Worm (Caenorhabditis elegans) whole organism, L2 larva: Measurements from ENCODE around the gene C18B2.4.

Experiments used
- F13H6.1 ChIP-seq: sonication (generic microtip); optimal IDR thresholded peaks from 2 replicates; lab custom pipeline; 2016; ENCODE audit warnings: missing genetic modification characterization, missing compliant biosample characterization
- R02D3.7 ChIP-seq: fragments of 150-350 bp; optimal IDR thresholded peaks from 2 replicates; lab custom pipeline; 2014; ENCODE audit warnings: missing biosample characterization, missing genetic modification characterization
- ZK546.5 ChIP-seq: sonication (generic microtip); optimal IDR thresholded peaks from 2 replicates; lab custom pipeline; 2017; ENCODE audit warnings: missing biosample characterization, missing genetic modification characterization
- elt-3 ChIP-seq: sonication (generic microtip); optimal IDR thresholded peaks from 2 replicates; lab custom pipeline; 2017; ENCODE audit warnings: missing biosample characterization, missing genetic modification characterization
- lsy-2 ChIP-seq, 2 experiments: fragments of 150-350 bp in 1 of 2; sonication (generic microtip) in 1 of 2; optimal IDR thresholded peaks; 2 replicates each; lab custom pipeline; 2014 to 2017; ENCODE audit warnings: missing biosample characterization in 2 of 2, missing genetic modification characterization in 2 of 2
- nhr-12 ChIP-seq: fragments of 150-350 bp; optimal IDR thresholded peaks from 2 replicates; lab custom pipeline; 2014; ENCODE audit warnings: missing biosample characterization, missing genetic modification characterization
- nhr-129 ChIP-seq: fragments of 150-350 bp; optimal IDR thresholded peaks from 2 replicates; lab custom pipeline; 2014; ENCODE audit warnings: missing biosample characterization, missing genetic modification characterization
- nhr-25 ChIP-seq: fragments of 150-350 bp; sonication (generic microtip); optimal IDR thresholded peaks from 3 replicates; lab custom pipeline; 2014; ENCODE audit warnings: missing biosample characterization, missing genetic modification characterization
- nhr-6 ChIP-seq: fragments of 150-350 bp; optimal IDR thresholded peaks from 2 replicates; lab custom pipeline; 2014; ENCODE audit warnings: missing biosample characterization, missing genetic modification characterization
- nhr-77 ChIP-seq: fragments of 150-350 bp; optimal IDR thresholded peaks from 2 replicates; lab custom pipeline; 2014; ENCODE audit warnings: missing biosample characterization, missing genetic modification characterization
- sem-4 ChIP-seq: fragments of 150-350 bp; optimal IDR thresholded peaks from 2 replicates; lab custom pipeline; 2014; ENCODE audit warnings: missing biosample characterization, missing genetic modification reagents, missing genetic modification characterization
- unc-55 ChIP-seq: fragments of 150-350 bp; sonication (generic microtip); optimal IDR thresholded peaks from 3 replicates; lab custom pipeline; 2014; ENCODE audit warnings: missing biosample characterization, missing genetic modification reagents, missing genetic modification characterization
- unc-62 ChIP-seq: fragments of 150-350 bp; optimal IDR thresholded peaks from 2 replicates; lab custom pipeline; 2014; ENCODE audit warnings: missing biosample characterization, missing genetic modification reagents, missing genetic modification characterization
- ztf-11 ChIP-seq: sonication (generic microtip); optimal IDR thresholded peaks from 2 replicates; lab custom pipeline; 2017; ENCODE audit warnings: missing biosample characterization, missing genetic modification characterization

DNA sequence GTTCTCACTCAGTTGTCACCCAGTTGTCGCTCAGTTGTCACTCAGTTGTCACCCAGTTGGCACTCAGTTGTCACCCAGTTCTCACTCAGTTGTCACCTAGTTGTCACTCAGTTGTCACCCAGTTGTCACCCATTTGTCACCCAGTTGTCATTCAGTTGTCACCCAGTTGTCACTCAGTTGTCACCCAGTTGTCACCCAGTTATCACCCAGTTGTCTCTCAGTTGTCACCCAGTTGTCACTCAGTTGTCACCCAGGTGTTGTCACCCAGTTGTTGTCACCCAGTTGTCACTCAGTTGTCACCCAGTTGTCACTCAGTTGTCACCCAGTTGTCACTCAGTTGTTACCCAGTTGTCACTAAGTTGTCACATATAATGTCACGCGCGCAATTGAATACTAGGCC is 26.0 kb upstream of the C18B2.4 start:
- TF ChIP-seq nhr-12 (no peak), sem-4 (tag; lab: Kevin White, UChicago) (no peak), nhr-129 (tag; lab: Kevin White, UChicago) (no peak), lsy-2 (tag; optimal IDR thresholded peaks at IDR 0.05; lab: Kevin White, UChicago) (no peak), F13H6.1 (tag; lab: Kevin White, UChicago) (no peak), nhr-25 (tag; lab: Kevin White, UChicago) (no peak), nhr-77 (tag; lab: Kevin White, UChicago) (no peak), nhr-6 (tag; lab: Kevin White, UChicago) (no peak), ZK546.5 (tag; lab: Kevin White, UChicago) (no peak), unc-62 (GFP tag; lab: Kevin White, UChicago) (no peak), ztf-11 (tag; lab: Kevin White, UChicago) (no peak), unc-55 (GFP tag; lab: Kevin White, UChicago) (no peak), elt-3 (tag; lab: Kevin White, UChicago) (no peak), R02D3.7 (tag; lab: Kevin White, UChicago) (no peak)
